Worm (Caenorhabditis elegans): Measurements from ENCODE around the gene F54D12.9.

DNA sequence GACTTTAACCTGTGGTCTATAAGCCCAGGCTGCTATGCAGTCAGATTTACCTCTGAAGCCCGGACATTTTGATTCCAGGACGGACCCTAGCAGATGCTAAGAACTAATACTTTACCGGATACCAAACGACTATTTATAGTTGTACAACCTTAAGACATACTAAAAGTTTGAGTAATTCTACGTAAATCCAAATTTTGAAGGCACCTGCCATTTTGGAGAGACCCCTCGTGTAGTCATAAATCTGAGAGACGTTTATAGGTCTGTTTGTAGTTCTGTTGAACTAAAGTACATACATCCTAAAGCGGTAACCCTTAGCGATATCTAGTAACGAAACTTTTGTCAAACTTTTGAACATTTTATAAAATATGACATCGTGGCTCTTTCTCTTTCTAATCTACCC, 16.9 kb upstream of the F54D12.9 start, which contains the start of gene F54D12.2:
- TF ChIP-seq unc-62 (GFP tag; optimal IDR thresholded peaks at IDR 0.05) = no peak
- TF ChIP-seq mep-1 (tag; optimal IDR thresholded peaks at IDR 0.05) = no peak
- TF ChIP-seq ham-2 (GFP tag; optimal IDR thresholded peaks at IDR 0.05) = no peak
- no peak for TF ChIP-seq snpc-4 (tag; optimal IDR thresholded peaks at IDR 0.05)
- TF ChIP-seq elt-1 (tag; optimal IDR thresholded peaks at IDR 0.05; ENCODE audit: borderline replicate concordance, insufficient read depth) = no peak
- TF ChIP-seq sem-2 (GFP tag; optimal IDR thresholded peaks at IDR 0.05) = no peak
- TF ChIP-seq lsy-2 (tag; optimal IDR thresholded peaks at IDR 0.05) = no peak
- no peak for TF ChIP-seq ztf-11 (tag; optimal IDR thresholded peaks at IDR 0.05)
